Fruit fly (Drosophila melanogaster) whole organism, embryonic: ENCODE results near the gene sno.

Source experiments
- Atf6 ChIP-seq: fragments of 200-800 bp; sonication (Bioruptor generic); IDR thresholded peaks from 2 replicates; pipeline ENCODE4 v1.3.6; 2022; ENCODE audit warnings: missing biosample characterization, missing genetic modification characterization
- CG10431 ChIP-seq: fragments of 200-800 bp; sonication (Bioruptor generic); optimal IDR thresholded peaks from 3 replicates; lab custom pipeline; 2018; ENCODE audit warnings: missing biosample characterization, mild to moderate bottlenecking, missing genetic modification characterization
- CG10654 ChIP-seq: fragments of 200-800 bp; sonication (Bioruptor generic); optimal IDR thresholded peaks from 2 replicates; lab custom pipeline; 2016; ENCODE audit warnings: missing biosample characterization, missing genetic modification characterization
- CG18599 ChIP-seq: fragments of 200-800 bp; sonication (Bioruptor generic); optimal IDR thresholded peaks from 3 replicates; lab custom pipeline; 2017; ENCODE audit warnings: missing biosample characterization, missing genetic modification characterization, mild to moderate bottlenecking, moderate library complexity, missing genetic modification reagents
- CG18619 ChIP-seq: fragments of 200-800 bp; sonication (Bioruptor generic); optimal IDR thresholded peaks from 3 replicates; lab custom pipeline; 2017; ENCODE audit warnings: missing biosample characterization, mild to moderate bottlenecking, missing genetic modification characterization
- CG2199 ChIP-seq: fragments of 200-800 bp; sonication (Bioruptor generic); IDR thresholded peaks from 3 replicates; pipeline ENCODE4 v1.3.6; 2022; ENCODE audit warnings: missing biosample characterization, missing genetic modification characterization
- CG30020 ChIP-seq: fragments of 200-800 bp; optimal IDR thresholded peaks from 2 replicates; lab custom pipeline; 2019; ENCODE audit warnings: missing biosample characterization, mild to moderate bottlenecking, missing genetic modification characterization, moderate library complexity
- CG30403 ChIP-seq: fragments of 200-800 bp; sonication (Bioruptor generic); optimal IDR thresholded peaks from 3 replicates; lab custom pipeline; 2016; ENCODE audit warnings: missing biosample characterization, missing genetic modification characterization
- CG43689 ChIP-seq: fragments of 200-800 bp; sonication (Bioruptor generic); IDR thresholded peaks from 2 replicates; pipeline ENCODE4 v1.3.6; 2022; ENCODE audit warnings: missing biosample characterization, missing genetic modification characterization
- CG4854 ChIP-seq: fragments of 200-800 bp; sonication (Bioruptor generic); optimal IDR thresholded peaks from 2 replicates; lab custom pipeline; 2016; ENCODE audit warnings: missing biosample characterization, missing genetic modification characterization, inconsistent platforms
- CG7556 ChIP-seq: fragments of 200-800 bp; sonication (Bioruptor generic); optimal IDR thresholded peaks from 2 replicates; lab custom pipeline; 2017; ENCODE audit warnings: missing biosample characterization, mild to moderate bottlenecking, missing genetic modification characterization
- CG7745 ChIP-seq: fragments of 200-800 bp; sonication (Bioruptor generic); optimal IDR thresholded peaks from 2 replicates; lab custom pipeline; 2018; ENCODE audit warnings: missing biosample characterization, mild to moderate bottlenecking, missing genetic modification characterization, moderate library complexity
- CG8281 ChIP-seq: fragments of 200-800 bp; sonication (Bioruptor generic); optimal IDR thresholded peaks from 2 replicates; lab custom pipeline; 2018; ENCODE audit warnings: missing biosample characterization, mild to moderate bottlenecking, missing genetic modification characterization, moderate library complexity
- CG8478 ChIP-seq: fragments of >200 bp; optimal IDR thresholded peaks from 2 replicates; lab custom pipeline; 2018
- CHES-1-like ChIP-seq: fragments of 200-800 bp; sonication (Bioruptor generic); optimal IDR thresholded peaks from 2 replicates; lab custom pipeline; 2016; ENCODE audit warnings: missing biosample characterization, missing genetic modification characterization
- Chrac-16 ChIP-seq: fragments of 200-800 bp; sonication (Bioruptor generic); optimal IDR thresholded peaks from 3 replicates; lab custom pipeline; 2016; ENCODE audit warnings: missing biosample characterization, missing genetic modification characterization
- Dad ChIP-seq: fragments of 200-800 bp; sonication (Bioruptor generic); optimal IDR thresholded peaks from 3 replicates; lab custom pipeline; 2016; ENCODE audit warnings: missing biosample characterization, missing genetic modification characterization
- Dip2 ChIP-seq: fragments of 200-800 bp; sonication (Bioruptor generic); IDR thresholded peaks from 2 replicates; pipeline ENCODE4 v1.3.6; 2022; ENCODE audit warnings: missing biosample characterization, missing genetic modification characterization
- Hr3 ChIP-seq: fragments of 200-800 bp; sonication (Bioruptor generic); optimal IDR thresholded peaks from 3 replicates; lab custom pipeline; 2016; ENCODE audit warnings: missing biosample characterization, missing genetic modification characterization
- Jarid2 ChIP-seq: fragments of 200-800 bp; sonication (Bioruptor generic); optimal IDR thresholded peaks from 3 replicates; lab custom pipeline; 2017; ENCODE audit warnings: mild to moderate bottlenecking, missing biosample characterization, missing genetic modification reagents, missing genetic modification characterization
- Mad ChIP-seq: fragments of 200-800 bp; sonication (Bioruptor generic); optimal IDR thresholded peaks from 2 replicates; lab custom pipeline; 2016; ENCODE audit warnings: missing biosample characterization, missing genetic modification characterization
- Nf-YB ChIP-seq: fragments of 200-800 bp; sonication (Bioruptor generic); optimal IDR thresholded peaks from 3 replicates; lab custom pipeline; 2019; ENCODE audit warnings: missing biosample characterization, mild to moderate bottlenecking, missing genetic modification characterization, moderate library complexity
- Scr ChIP-seq: fragments of 200-800 bp; sonication (Bioruptor generic); IDR thresholded peaks from 2 replicates; pipeline ENCODE4 v1.3.6; 2022; ENCODE audit warnings: missing biosample characterization, missing genetic modification characterization; ENCODE audit not compliant: partially characterized antibody
- Side ChIP-seq: fragments of 200-800 bp; sonication (Bioruptor generic); optimal IDR thresholded peaks from 2 replicates; lab custom pipeline; 2016; ENCODE audit warnings: missing biosample characterization, missing genetic modification characterization
- Six4 ChIP-seq: fragments of 200-800 bp; sonication (Bioruptor generic); optimal IDR thresholded peaks from 2 replicates; lab custom pipeline; 2016; ENCODE audit warnings: missing biosample characterization, missing genetic modification characterization
- Sox102F ChIP-seq: fragments of 200-800 bp; sonication (Bioruptor generic); optimal IDR thresholded peaks from 2 replicates; lab custom pipeline; 2018; ENCODE audit warnings: missing biosample characterization, mild to moderate bottlenecking, missing genetic modification characterization, moderate library complexity
- Stat92E ChIP-seq, 3 experiments: fragments of >200 bp in 2 of 3; fragments of 200-800 bp in 1 of 3; sonication (Bioruptor generic) in 1 of 3; optimal IDR thresholded peaks; 2 replicates each; lab custom pipeline; 2017 to 2019; ENCODE audit warnings: missing biosample characterization in 3 of 3, missing genetic modification characterization in 3 of 3, mild to moderate bottlenecking in 1 of 3, moderate library complexity in 1 of 3
- Vsx1 ChIP-seq: fragments of 200-800 bp; sonication (Bioruptor generic); optimal IDR thresholded peaks from 2 replicates; lab custom pipeline; 2017; ENCODE audit warnings: missing biosample characterization, mild to moderate bottlenecking, missing genetic modification characterization, missing genetic modification reagents
- ac ChIP-seq: fragments of 200-800 bp; sonication (Bioruptor generic); optimal IDR thresholded peaks from 3 replicates; lab custom pipeline; 2017; ENCODE audit warnings: missing biosample characterization, mild to moderate bottlenecking, missing genetic modification characterization
- bab2 ChIP-seq: fragments of 200-800 bp; sonication (Bioruptor generic); optimal IDR thresholded peaks from 2 replicates; lab custom pipeline; 2016; ENCODE audit warnings: missing biosample characterization, missing genetic modification characterization
- caup ChIP-seq: fragments of 200-800 bp; sonication (Bioruptor generic); optimal IDR thresholded peaks from 3 replicates; lab custom pipeline; 2017; ENCODE audit warnings: missing biosample characterization, mild to moderate bottlenecking, missing genetic modification characterization, moderate library complexity; ENCODE audit not compliant: severe bottlenecking
- cg ChIP-seq: fragments of 200-800 bp; sonication (Bioruptor generic); optimal IDR thresholded peaks from 3 replicates; lab custom pipeline; 2019; ENCODE audit warnings: missing biosample characterization, mild to moderate bottlenecking, missing genetic modification characterization, moderate library complexity
- cwo ChIP-seq: fragments of 200-800 bp; sonication (Bioruptor generic); optimal IDR thresholded peaks from 3 replicates; lab custom pipeline; 2017; ENCODE audit warnings: missing biosample characterization, missing genetic modification characterization, mild to moderate bottlenecking, moderate library complexity, missing genetic modification reagents
- dmrt11E ChIP-seq: fragments of 200-800 bp; sonication (Bioruptor generic); optimal IDR thresholded peaks from 3 replicates; lab custom pipeline; 2018; ENCODE audit warnings: missing biosample characterization, mild to moderate bottlenecking, missing genetic modification characterization, moderate library complexity
- emc ChIP-seq: fragments of 200-800 bp; sonication (Bioruptor generic); optimal IDR thresholded peaks from 2 replicates; lab custom pipeline; 2016; ENCODE audit warnings: missing biosample characterization, missing genetic modification characterization
- fu2 ChIP-seq: fragments of 200-800 bp; sonication (Bioruptor generic); optimal IDR thresholded peaks from 2 replicates; lab custom pipeline; 2016; ENCODE audit warnings: missing biosample characterization, missing genetic modification characterization
- jumu ChIP-seq: fragments of 200-800 bp; sonication (Bioruptor generic); optimal IDR thresholded peaks from 3 replicates; lab custom pipeline; 2016; ENCODE audit warnings: missing biosample characterization, missing genetic modification characterization
- kni ChIP-seq: fragments of 200-800 bp; sonication (Bioruptor generic); optimal IDR thresholded peaks from 3 replicates; lab custom pipeline; 2017; ENCODE audit warnings: mild to moderate bottlenecking, missing biosample characterization, missing genetic modification reagents, missing genetic modification characterization
- lbe ChIP-seq: fragments of 200-800 bp; sonication (Bioruptor generic); optimal IDR thresholded peaks from 2 replicates; lab custom pipeline; 2016; ENCODE audit warnings: missing biosample characterization, mild to moderate bottlenecking, missing genetic modification characterization
- nom ChIP-seq: fragments of 200-800 bp; sonication (Bioruptor generic); optimal IDR thresholded peaks from 2 replicates; lab custom pipeline; 2017; ENCODE audit warnings: missing biosample characterization, missing genetic modification characterization, mild to moderate bottlenecking, moderate library complexity, missing genetic modification reagents
- org-1 ChIP-seq: fragments of 200-800 bp; sonication (Bioruptor generic); optimal IDR thresholded peaks from 2 replicates; lab custom pipeline; 2017; ENCODE audit warnings: missing biosample characterization, missing genetic modification characterization
- pan ChIP-seq, 4 experiments: fragments of >200 bp in 3 of 4; fragments of 200-800 bp in 1 of 4; sonication (Bioruptor generic) in 1 of 4; optimal IDR thresholded peaks in 3 of 4; IDR thresholded peaks in 1 of 4; 2 replicates each; pipeline versions ENCODE4 v1.3.6 to Lab custom; 2017 to 2022; ENCODE audit warnings: missing biosample characterization in 2 of 4, missing genetic modification characterization in 2 of 4, mixed read lengths in 1 of 4
- salm ChIP-seq: fragments of 200-800 bp; sonication (Bioruptor generic); optimal IDR thresholded peaks from 2 replicates; lab custom pipeline; 2018; ENCODE audit warnings: missing biosample characterization, mild to moderate bottlenecking, missing genetic modification characterization
- seq ChIP-seq: fragments of 200-800 bp; sonication (Bioruptor generic); IDR thresholded peaks from 2 replicates; pipeline ENCODE4 v1.3.6; 2022; ENCODE audit warnings: missing biosample characterization, missing genetic modification characterization
- sim ChIP-seq: fragments of 200-800 bp; sonication (Bioruptor generic); IDR thresholded peaks from 2 replicates; pipeline ENCODE4 v1.3.6; 2022; ENCODE audit warnings: missing biosample characterization, missing genetic modification characterization
- ttk ChIP-seq: fragments of 200-800 bp; sonication (Bioruptor generic); IDR thresholded peaks from 2 replicates; pipeline ENCODE4 v2.1.2; 2022; ENCODE audit warnings: missing biosample characterization, missing genetic modification characterization
- twi ChIP-seq: fragments of 200-800 bp; optimal IDR thresholded peaks from 2 replicates; lab custom pipeline; 2019; ENCODE audit warnings: missing biosample characterization, mild to moderate bottlenecking, missing genetic modification characterization, moderate library complexity

sno gene

dm6 chrX:13233811-13234737 lies 22.6 kb upstream of the sno start (continued):
- TF ChIP-seq Scr (GFP tag; lab: Robert Waterston, UW) (no peak), CG10431 (GFP tag; lab: Kevin White, UChicago) (peak; percentile 29), CG43689 (GFP tag; lab: Robert Waterston, UW) (peak; percentile 57; the same call in 1 of the 2 replicates), dmrt11E (tag; lab: Kevin White, UChicago) (peak; percentile 96), ac (GFP tag; lab: Kevin White, UChicago) (peak; percentile 84), pan (optimal IDR thresholded peaks at IDR 0.05; lab: Kevin White, UChicago) (no peak), pan (GFP tag; optimal IDR thresholded peaks at IDR 0.05 in 1 of 2, IDR thresholded peaks at IDR 0.05 in 1 of 2) (peak in 1 of 2 experiments; percentile 78), Mad (GFP tag; lab: Kevin White, UChicago) (peak; percentile 65), caup (GFP tag; lab: Kevin White, UChicago) (peak; percentile 56), Jarid2 (GFP tag; lab: Kevin White, UChicago) (peak; percentile 18), Dip2 (no peak), Atf6 (peak; percentile 60; the same call in 1 of the 2 replicates), CG7556 (GFP tag; lab: Kevin White, UChicago) (peak; percentile 85), jumu (GFP tag; lab: Kevin White, UChicago) (peak; percentile 88), Nf-YB (GFP tag; lab: Kevin White, UChicago) (peak; percentile 65), CG30403 (GFP tag; lab: Kevin White, UChicago) (peak; percentile 84), Hr3 (peak; percentile 77), Dad (GFP tag; lab: Kevin White, UChicago) (peak; percentile 87), Side (GFP tag; lab: Kevin White, UChicago) (peak; percentile 85), sim (GFP tag; lab: Robert Waterston, UW) (peak; percentile 78; the same call in 1 of the 2 replicates), emc (GFP tag; lab: Kevin White, UChicago) (no peak), lbe (GFP tag; lab: Kevin White, UChicago) (peak; percentile 48), CG18599 (GFP tag; lab: Kevin White, UChicago) (peak; percentile 73), org-1 (GFP tag; lab: Kevin White, UChicago) (peak; percentile 82), Sox102F (peak; percentile 74), cg (peak; percentile 26), Stat92E (GFP tag; optimal IDR thresholded peaks at IDR 0.05; lab: Kevin White, UChicago) (peak in 1 of 3 experiments; percentile 69), twi (peak; percentile 85), CG8281 (tag; lab: Kevin White, UChicago) (peak; percentile 56), CHES-1-like (GFP tag; lab: Kevin White, UChicago) (peak; percentile 77), Six4 (peak; percentile 79), bab2 (GFP tag; lab: Kevin White, UChicago) (peak; percentile 87), cwo (GFP tag; lab: Kevin White, UChicago) (peak; percentile 55), nom (GFP tag; lab: Kevin White, UChicago) (peak; percentile 92), seq (GFP tag; lab: Robert Waterston, UW) (peak; percentile 35; the same call in 1 of the 2 replicates), CG4854 (GFP tag; lab: Kevin White, UChicago) (peak; percentile 71), CG18619 (GFP tag; lab: Kevin White, UChicago) (peak; percentile 74), CG7745 (tag; lab: Kevin White, UChicago) (peak; percentile 44), fu2 (peak; percentile 46), Vsx1 (peak; percentile 35), Chrac-16 (peak; percentile 84), CG30020 (peak; percentile 68), salm (tag; lab: Kevin White, UChicago) (peak; percentile 68), CG10654 (GFP tag; lab: Kevin White, UChicago) (peak; percentile 72), ttk (GFP tag; lab: Robert Waterston, UW) (peak; percentile 72), CG2199 (GFP tag; lab: Robert Waterston, UW) (0 out of 3 replicates have a peak, but pooled peaks have one; percentile 44), CG8478 (lab: Kevin White, UChicago) (no peak), kni (peak; percentile 48)
